Fruit fly (Drosophila melanogaster) whole organism, prepupa: ENCODE measurements around the gene CG42828.

Experiments used
- Blimp-1 ChIP-seq: fragments of 200-800 bp; sonication (Bioruptor generic); optimal IDR thresholded peaks from 3 replicates; lab custom pipeline; 2017; ENCODE audit warnings: missing biosample characterization, missing genetic modification characterization, mild to moderate bottlenecking, moderate library complexity, missing genetic modification reagents
- CG10631 ChIP-seq: fragments of 200-800 bp; sonication (Bioruptor generic); optimal IDR thresholded peaks from 2 replicates; lab custom pipeline; 2016; ENCODE audit warnings: missing biosample characterization, missing genetic modification characterization
- CG10669 ChIP-seq: fragments of 200-800 bp; sonication (Bioruptor generic); optimal IDR thresholded peaks from 3 replicates; lab custom pipeline; 2018; ENCODE audit warnings: missing biosample characterization, mild to moderate bottlenecking, missing genetic modification characterization, moderate library complexity
- CG11294 ChIP-seq: fragments of 200-800 bp; sonication (Bioruptor generic); IDR thresholded peaks from 2 replicates; pipeline ENCODE4 v1.3.6; 2022; ENCODE audit warnings: missing biosample characterization, missing genetic modification characterization
- CG11762 ChIP-seq: fragments of 200-800 bp; sonication (Bioruptor generic); optimal IDR thresholded peaks from 3 replicates; lab custom pipeline; 2016; ENCODE audit warnings: missing biosample characterization, missing genetic modification characterization; ENCODE audit not compliant: insufficient read depth
- CG11902 ChIP-seq: fragments of 200-800 bp; sonication (Bioruptor generic); optimal IDR thresholded peaks from 3 replicates; lab custom pipeline; 2016; ENCODE audit warnings: missing biosample characterization, missing genetic modification characterization
- CG16779 ChIP-seq: fragments of 200-800 bp; sonication (Bioruptor generic); optimal IDR thresholded peaks from 3 replicates; lab custom pipeline; 2017; ENCODE audit warnings: missing biosample characterization, mild to moderate bottlenecking, missing genetic modification characterization
- CG3032 ChIP-seq: fragments of 200-800 bp; optimal IDR thresholded peaks from 2 replicates; lab custom pipeline; 2019; ENCODE audit warnings: missing biosample characterization, mild to moderate bottlenecking, missing genetic modification characterization, moderate library complexity
- CG31627 ChIP-seq: fragments of 200-800 bp; sonication (Bioruptor generic); optimal IDR thresholded peaks from 3 replicates; lab custom pipeline; 2016; ENCODE audit warnings: missing biosample characterization, missing genetic modification characterization
- CG34406 ChIP-seq: fragments of 200-800 bp; sonication (Bioruptor generic); optimal IDR thresholded peaks from 3 replicates; lab custom pipeline; 2016; ENCODE audit warnings: missing biosample characterization, missing genetic modification characterization
- CG3919 ChIP-seq: fragments of 200-800 bp; sonication (Bioruptor generic); optimal IDR thresholded peaks from 3 replicates; lab custom pipeline; 2016; ENCODE audit warnings: missing biosample characterization, missing genetic modification characterization
- CG4318 ChIP-seq: fragments of 200-800 bp; sonication (Bioruptor generic); optimal IDR thresholded peaks from 3 replicates; lab custom pipeline; 2017; ENCODE audit warnings: missing biosample characterization, mild to moderate bottlenecking, missing genetic modification characterization
- CG6276 ChIP-seq: fragments of 200-800 bp; sonication (Bioruptor generic); optimal IDR thresholded peaks from 2 replicates; lab custom pipeline; 2017; ENCODE audit warnings: missing biosample characterization, mild to moderate bottlenecking, missing genetic modification characterization
- CG6808 ChIP-seq: fragments of 200-800 bp; sonication (Bioruptor generic); optimal IDR thresholded peaks from 3 replicates; lab custom pipeline; 2017; ENCODE audit warnings: missing biosample characterization, missing genetic modification characterization, mild to moderate bottlenecking, moderate library complexity, missing genetic modification reagents
- CG6854 ChIP-seq: fragments of 200-800 bp; sonication (Bioruptor generic); optimal IDR thresholded peaks from 2 replicates; lab custom pipeline; 2017; ENCODE audit warnings: missing biosample characterization, mild to moderate bottlenecking, missing genetic modification characterization
- CG7368 ChIP-seq: fragments of 200-800 bp; sonication (Bioruptor generic); optimal IDR thresholded peaks from 3 replicates; lab custom pipeline; 2016; ENCODE audit warnings: missing biosample characterization, missing genetic modification characterization
- CG8119 ChIP-seq: fragments of 200-800 bp; sonication (Bioruptor generic); IDR thresholded peaks from 3 replicates; pipeline ENCODE4 v1.3.6; 2022; ENCODE audit warnings: missing biosample characterization, missing genetic modification characterization
- CG8319 ChIP-seq: fragments of 200-800 bp; sonication (Bioruptor generic); optimal IDR thresholded peaks from 3 replicates; lab custom pipeline; 2016; ENCODE audit warnings: missing biosample characterization, missing genetic modification characterization
- CG9139 ChIP-seq: fragments of 200-800 bp; sonication (Bioruptor generic); optimal IDR thresholded peaks from 3 replicates; lab custom pipeline; 2017; ENCODE audit warnings: missing biosample characterization, mild to moderate bottlenecking, missing genetic modification characterization
- Eip75B ChIP-seq: fragments of 200-800 bp; sonication (Bioruptor generic); optimal IDR thresholded peaks from 3 replicates; lab custom pipeline; 2016; ENCODE audit warnings: missing biosample characterization, missing genetic modification characterization
- Ets96B ChIP-seq: fragments of 200-800 bp; optimal IDR thresholded peaks from 2 replicates; lab custom pipeline; 2019; ENCODE audit warnings: missing biosample characterization, mild to moderate bottlenecking, missing genetic modification characterization, moderate library complexity
- Gug ChIP-seq: fragments of 200-800 bp; sonication (Bioruptor generic); IDR thresholded peaks from 2 replicates; pipeline ENCODE4 v1.3.6; 2022; ENCODE audit warnings: missing biosample characterization, missing genetic modification characterization
- Hr38 ChIP-seq: sonication (Bioruptor generic); optimal IDR thresholded peaks from 2 replicates; lab custom pipeline; 2016; ENCODE audit warnings: missing biosample characterization, missing genetic modification characterization
- Hr39 ChIP-seq: fragments of 200-800 bp; sonication (Bioruptor generic); optimal IDR thresholded peaks from 2 replicates; lab custom pipeline; 2016; ENCODE audit warnings: missing biosample characterization, missing genetic modification characterization
- Hr4 ChIP-seq: fragments of 200-800 bp; sonication (Bioruptor generic); optimal IDR thresholded peaks from 3 replicates; lab custom pipeline; 2016; ENCODE audit warnings: missing biosample characterization, missing genetic modification characterization
- Lpt ChIP-seq: fragments of 200-800 bp; sonication (Bioruptor generic); optimal IDR thresholded peaks from 3 replicates; lab custom pipeline; 2016; ENCODE audit warnings: missing biosample characterization, missing genetic modification characterization
- Met ChIP-seq: fragments of 200-800 bp; sonication (Bioruptor generic); optimal IDR thresholded peaks from 3 replicates; lab custom pipeline; 2016; ENCODE audit warnings: missing biosample characterization, missing genetic modification characterization
- Smox ChIP-seq: fragments of 200-800 bp; sonication (Bioruptor generic); optimal IDR thresholded peaks from 3 replicates; lab custom pipeline; 2016; ENCODE audit warnings: missing biosample characterization, missing genetic modification characterization
- Sox102F ChIP-seq: fragments of 200-800 bp; sonication (Bioruptor generic); optimal IDR thresholded peaks from 2 replicates; lab custom pipeline; 2016; ENCODE audit warnings: missing biosample characterization, mild to moderate bottlenecking, missing genetic modification characterization
- Sox14 ChIP-seq: fragments of 200-800 bp; sonication (Bioruptor generic); optimal IDR thresholded peaks from 3 replicates; lab custom pipeline; 2016; ENCODE audit warnings: missing biosample characterization, missing genetic modification characterization
- Sox15 ChIP-seq: fragments of 200-800 bp; sonication (Bioruptor generic); optimal IDR thresholded peaks from 3 replicates; lab custom pipeline; 2016; ENCODE audit warnings: missing biosample characterization, missing genetic modification characterization
- acj6 ChIP-seq: fragments of 200-800 bp; sonication (Bioruptor generic); optimal IDR thresholded peaks from 3 replicates; lab custom pipeline; 2016; ENCODE audit warnings: missing biosample characterization, missing genetic modification characterization
- cyc ChIP-seq: fragments of 200-800 bp; sonication (Bioruptor generic); optimal IDR thresholded peaks from 3 replicates; lab custom pipeline; 2016; ENCODE audit warnings: missing biosample characterization, missing genetic modification characterization
- dsx ChIP-seq: fragments of 200-800 bp; optimal IDR thresholded peaks from 3 replicates; lab custom pipeline; 2019; ENCODE audit warnings: missing biosample characterization, mild to moderate bottlenecking, missing genetic modification characterization, moderate library complexity; ENCODE audit not compliant: poor library complexity, severe bottlenecking
- esn ChIP-seq: fragments of 200-800 bp; sonication (Bioruptor generic); optimal IDR thresholded peaks from 2 replicates; lab custom pipeline; 2016; ENCODE audit warnings: missing biosample characterization, mild to moderate bottlenecking, missing genetic modification characterization, moderate library complexity
- fd85E ChIP-seq: fragments of 200-800 bp; sonication (Bioruptor generic); optimal IDR thresholded peaks from 3 replicates; lab custom pipeline; 2016; ENCODE audit warnings: missing biosample characterization, missing genetic modification characterization
- fkh ChIP-seq: fragments of 200-800 bp; sonication (Bioruptor generic); optimal IDR thresholded peaks from 3 replicates; lab custom pipeline; 2017; ENCODE audit warnings: missing biosample characterization, mild to moderate bottlenecking, missing genetic modification characterization, moderate library complexity
- lz ChIP-seq: fragments of 200-800 bp; sonication (Bioruptor generic); optimal IDR thresholded peaks from 3 replicates; lab custom pipeline; 2016; ENCODE audit warnings: missing biosample characterization, missing genetic modification characterization
- pdm3 ChIP-seq: fragments of 200-800 bp; sonication (Bioruptor generic); optimal IDR thresholded peaks from 3 replicates; lab custom pipeline; 2016; ENCODE audit warnings: missing biosample characterization, missing genetic modification characterization
- salr ChIP-seq, 2 experiments: fragments of 200-800 bp; sonication (Bioruptor generic); optimal IDR thresholded peaks; 3 replicates each; lab custom pipeline; 2016 to 2018; ENCODE audit warnings: missing biosample characterization in 2 of 2, missing genetic modification characterization in 2 of 2, mild to moderate bottlenecking in 1 of 2
- spab ChIP-seq: fragments of 200-800 bp; sonication (Bioruptor generic); optimal IDR thresholded peaks from 2 replicates; lab custom pipeline; 2017; ENCODE audit warnings: missing biosample characterization, mild to moderate bottlenecking, missing genetic modification characterization, missing genetic modification reagents
- ss ChIP-seq, 2 experiments: fragments of 200-800 bp; sonication (Bioruptor generic); optimal IDR thresholded peaks; 2 replicates in 1 of 2; 3 replicates in 1 of 2; lab custom pipeline; 2017 to 2018; ENCODE audit warnings: mild to moderate bottlenecking in 2 of 2, missing biosample characterization in 2 of 2, missing genetic modification characterization in 2 of 2, moderate library complexity in 1 of 2
- topi ChIP-seq: fragments of 200-800 bp; sonication (Bioruptor generic); optimal IDR thresholded peaks from 3 replicates; lab custom pipeline; 2016; ENCODE audit warnings: missing biosample characterization, missing genetic modification characterization
- vri ChIP-seq: fragments of 200-800 bp; sonication (Bioruptor generic); optimal IDR thresholded peaks from 3 replicates; lab custom pipeline; 2016; ENCODE audit warnings: missing biosample characterization, mild to moderate bottlenecking, missing genetic modification characterization

CG42828 gene

DNA sequence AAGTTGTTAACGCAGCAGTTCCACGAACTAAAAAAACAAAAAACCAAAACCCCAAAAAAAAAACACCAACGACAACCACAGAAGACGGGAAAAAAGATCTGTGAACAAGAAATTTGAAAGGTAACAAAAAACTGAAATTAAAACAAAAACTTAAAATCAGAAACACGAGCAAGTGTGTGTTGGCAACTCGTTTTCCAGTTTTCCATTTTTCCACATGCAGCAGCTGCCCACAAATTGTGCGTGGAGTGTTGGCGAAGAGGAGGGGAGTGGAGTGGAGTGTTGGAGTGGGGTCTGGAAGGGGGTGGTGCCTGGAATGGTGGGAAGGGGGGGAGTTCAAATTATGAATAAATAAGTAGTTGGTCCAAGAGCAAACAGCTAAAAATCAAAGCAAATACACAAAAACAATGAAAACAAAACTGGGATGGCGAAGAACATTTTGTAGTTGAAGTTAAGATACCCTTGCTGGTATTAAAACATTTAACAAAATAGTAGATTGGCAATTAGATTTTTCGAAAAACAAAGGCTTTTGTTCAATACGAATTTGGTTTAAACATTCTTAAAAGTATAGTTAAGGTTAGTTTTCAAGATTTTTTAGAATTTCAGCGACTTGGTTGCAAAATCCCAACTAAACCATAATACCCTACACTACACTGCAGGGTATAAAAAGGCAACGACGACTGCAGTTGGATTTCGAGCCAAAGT, 40.0 kb upstream of the CG42828 start (continued):
- peak; percentile 40 for TF ChIP-seq CG4318 (GFP tag; lab: Kevin White, UChicago)
- TF ChIP-seq CG10631 = peak; percentile 40
- TF ChIP-seq CG8319 = peak; percentile 20
- no peak for TF ChIP-seq salr (GFP tag; optimal IDR thresholded peaks at IDR 0.05; lab: Kevin White, UChicago)
- TF ChIP-seq CG6854 (GFP tag; lab: Kevin White, UChicago) = no peak
- no peak for TF ChIP-seq Lpt
- TF ChIP-seq topi (GFP tag; lab: Kevin White, UChicago) = peak; percentile 64
- TF ChIP-seq Met (GFP tag; lab: Kevin White, UChicago) = peak; percentile 70
- TF ChIP-seq Blimp-1 (GFP tag; lab: Kevin White, UChicago) = no peak
- peak; percentile 62 for TF ChIP-seq acj6
- TF ChIP-seq CG31627 (GFP tag; lab: Kevin White, UChicago) = peak; percentile 62
- no peak for TF ChIP-seq Gug
- peak; percentile 58 for TF ChIP-seq Sox14 (GFP tag; lab: Kevin White, UChicago)
- TF ChIP-seq CG8119 (GFP tag; lab: Robert Waterston, UW) = peak; percentile 14; the same call in 1 of the 3 replicates
- no peak for TF ChIP-seq CG9139
- TF ChIP-seq Smox (GFP tag; lab: Kevin White, UChicago) = peak; percentile 69
- TF ChIP-seq lz (GFP tag; lab: Kevin White, UChicago) = peak; percentile 49
- peak; percentile 60 for TF ChIP-seq Hr4 (GFP tag; lab: Kevin White, UChicago)
- no peak for TF ChIP-seq CG11294 (GFP tag; lab: Robert Waterston, UW)
- TF ChIP-seq Sox102F = peak; percentile 71
- TF ChIP-seq esn (GFP tag; lab: Kevin White, UChicago) = peak; percentile 56
- no peak for TF ChIP-seq Hr38 (GFP tag; lab: Kevin White, UChicago)
- TF ChIP-seq CG11762 (GFP tag; lab: Kevin White, UChicago) = no peak
- TF ChIP-seq CG34406 (GFP tag; lab: Kevin White, UChicago) = peak; percentile 38
- peak; percentile 39 for TF ChIP-seq pdm3
- peak; percentile 64 for TF ChIP-seq cyc
- TF ChIP-seq CG16779 (tag; lab: Kevin White, UChicago) = no peak
- TF ChIP-seq Hr39 (GFP tag; lab: Kevin White, UChicago) = peak; percentile 80
- peak; percentile 23 for TF ChIP-seq CG6276 (GFP tag; lab: Kevin White, UChicago)
- peak; percentile 16 for TF ChIP-seq Eip75B (GFP tag; lab: Kevin White, UChicago)

DNA sequence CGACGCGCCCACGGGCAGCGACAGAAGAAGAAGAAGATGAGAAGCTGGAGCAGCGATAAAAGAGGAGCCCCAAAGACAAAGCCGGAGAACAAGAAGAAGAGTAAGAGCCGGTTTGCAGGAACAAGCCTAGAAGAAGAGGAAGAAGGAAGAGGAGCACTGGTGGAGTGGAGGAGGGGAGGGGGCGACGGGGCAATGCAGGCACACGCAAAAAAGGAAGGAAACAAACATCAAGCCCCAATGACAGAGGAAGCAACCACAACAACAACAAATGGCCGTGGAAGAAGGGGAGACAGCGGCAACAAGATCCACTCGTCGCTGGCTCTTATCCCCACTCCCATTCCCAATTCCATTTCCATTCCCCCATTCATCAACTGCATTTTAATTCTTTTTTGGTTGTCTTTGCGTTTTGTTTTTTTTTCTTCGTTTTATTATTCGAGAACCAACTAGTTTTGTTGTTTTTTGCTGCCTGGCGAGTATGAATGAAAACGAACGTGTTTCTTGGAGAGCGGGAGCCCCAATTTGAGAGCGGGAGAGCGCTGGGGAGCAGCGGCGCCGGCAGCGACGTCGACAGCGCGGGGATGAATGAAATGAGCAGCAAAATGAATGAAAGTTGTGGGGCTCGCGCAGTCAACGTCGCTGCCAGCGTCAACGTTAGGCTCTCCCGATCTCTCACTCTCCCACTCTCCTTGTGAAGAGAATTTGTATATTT, 39.3 kb upstream of the CG42828 start:
- TF ChIP-seq Sox15 (GFP tag; lab: Kevin White, UChicago) (no peak), dsx (GFP tag; lab: Kevin White, UChicago) (peak; percentile 45), CG11902 (no peak), spab (GFP tag; lab: Kevin White, UChicago) (peak; percentile 98), CG3919 (GFP tag; lab: Kevin White, UChicago) (peak; percentile 72), fd85E (GFP tag; lab: Kevin White, UChicago) (peak; percentile 64), esn (GFP tag; lab: Kevin White, UChicago) (no peak), Met (GFP tag; lab: Kevin White, UChicago) (peak; percentile 4), ss (GFP tag; optimal IDR thresholded peaks at IDR 0.05; lab: Kevin White, UChicago) (peak; percentile 98 to 99), CG9139 (peak; percentile 99), topi (GFP tag; lab: Kevin White, UChicago) (peak; percentile 22), CG6276 (GFP tag; lab: Kevin White, UChicago) (peak; percentile 96), salr (GFP tag; optimal IDR thresholded peaks at IDR 0.05; lab: Kevin White, UChicago) (peak; percentile 84 to 90), CG8119 (GFP tag; lab: Robert Waterston, UW) (peak; percentile 95), fkh (no peak), Lpt (peak; percentile 95), cyc (no peak), CG3032 (tag; lab: Kevin White, UChicago) (peak; percentile 67), Hr4 (GFP tag; lab: Kevin White, UChicago) (no peak), CG7368 (peak; percentile 79), CG11294 (GFP tag; lab: Robert Waterston, UW) (peak; percentile 61; the same call in 1 of the 2 replicates), Hr38 (GFP tag; lab: Kevin White, UChicago) (no peak), CG10669 (GFP tag; lab: Kevin White, UChicago) (peak; percentile 94), Hr39 (GFP tag; lab: Kevin White, UChicago) (no peak), Smox (GFP tag; lab: Kevin White, UChicago) (no peak), acj6 (peak; percentile 29), Ets96B (tag; lab: Kevin White, UChicago) (peak; percentile 76), CG11762 (GFP tag; lab: Kevin White, UChicago) (peak; percentile 87), vri (GFP tag; lab: Kevin White, UChicago) (peak; percentile 82), CG6808 (GFP tag; lab: Kevin White, UChicago) (peak; percentile 97), CG8319 (peak; percentile 26), Blimp-1 (GFP tag; lab: Kevin White, UChicago) (peak; percentile 97), CG4318 (GFP tag; lab: Kevin White, UChicago) (no peak)
